Worm (Caenorhabditis elegans) whole organism, L4 larva: ENCODE data around the gene glr-4.

Experiments
- mxl-3 ChIP-seq: fragments of 200-800 bp; sonication (Bioruptor generic); optimal IDR thresholded peaks from 2 replicates; lab custom pipeline; 2018; ENCODE audit warnings: mild to moderate bottlenecking, missing genetic modification characterization, missing compliant biosample characterization
- nhr-237 ChIP-seq: sonication (generic microtip); optimal IDR thresholded peaks from 2 replicates; lab custom pipeline; 2017; ENCODE audit warnings: missing biosample characterization, missing genetic modification characterization

DNA sequence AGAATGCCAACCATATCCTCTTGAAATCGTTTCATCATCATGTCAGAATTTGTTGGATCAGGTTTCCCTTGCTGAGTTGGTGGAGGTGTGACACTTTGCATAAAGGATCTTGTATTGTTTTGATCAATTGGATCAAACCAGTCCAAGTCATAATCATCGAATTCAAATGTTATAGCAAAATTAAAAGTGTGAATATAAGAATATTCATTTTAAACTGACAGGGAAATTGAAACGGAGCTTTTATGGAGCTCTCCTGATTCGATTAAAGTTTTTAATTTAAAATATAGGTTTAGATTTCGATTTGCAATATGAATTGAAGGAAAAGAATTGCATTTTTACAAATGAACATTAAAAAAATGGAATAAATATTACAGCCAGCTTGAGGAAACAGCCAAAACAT is 30.6 kb downstream of the glr-4 start, which contains the start of gene B0228.9:
- TF ChIP-seq mxl-3 (GFP tag; lab: Kevin White, UChicago), result no peak
- no peak for TF ChIP-seq nhr-237 (tag; lab: Kevin White, UChicago)
